Fruit fly (Drosophila melanogaster) whole organism, embryonic: ENCODE measurements around the gene CG32369.
A peak's percentile ranks its signal among the peaks of the same experiment; 100 is the strongest.

ENCODE experiments used
- Abd-B ChIP-seq: fragments of 200-800 bp; sonication (Bioruptor generic); optimal IDR thresholded peaks from 2 replicates; lab custom pipeline; 2018; ENCODE audit warnings: missing biosample characterization, mild to moderate bottlenecking, missing genetic modification characterization, moderate library complexity
- Adf1 ChIP-seq: fragments of 200-800 bp; sonication (Bioruptor generic); IDR thresholded peaks from 2 replicates; pipeline ENCODE4 v1.3.6; 2022; ENCODE audit warnings: missing biosample characterization, missing genetic modification characterization
- CG10431 ChIP-seq: fragments of 200-800 bp; sonication (Bioruptor generic); optimal IDR thresholded peaks from 3 replicates; lab custom pipeline; 2018; ENCODE audit warnings: missing biosample characterization, mild to moderate bottlenecking, missing genetic modification characterization
- CG12104 ChIP-seq: fragments of 200-800 bp; sonication (Bioruptor generic); optimal IDR thresholded peaks from 3 replicates; lab custom pipeline; 2016; ENCODE audit warnings: missing biosample characterization, missing genetic modification characterization
- CG12236 ChIP-seq: fragments of 200-800 bp; sonication (Bioruptor generic); optimal IDR thresholded peaks from 2 replicates; lab custom pipeline; 2016; ENCODE audit warnings: missing biosample characterization, missing genetic modification characterization
- CG12391 ChIP-seq: fragments of 200-800 bp; sonication (Bioruptor generic); optimal IDR thresholded peaks from 3 replicates; lab custom pipeline; 2018; ENCODE audit warnings: missing biosample characterization, mild to moderate bottlenecking, missing genetic modification characterization, moderate library complexity
- CG42726 ChIP-seq: fragments of 200-800 bp; sonication (Bioruptor generic); IDR thresholded peaks from 2 replicates; pipeline ENCODE4 v1.3.6; 2022; ENCODE audit warnings: missing biosample characterization, missing genetic modification characterization; ENCODE audit not compliant: partially characterized antibody
- CG43689 ChIP-seq: fragments of 200-800 bp; sonication (Bioruptor generic); IDR thresholded peaks from 2 replicates; pipeline ENCODE4 v1.3.6; 2022; ENCODE audit warnings: missing biosample characterization, missing genetic modification characterization
- CG4617 ChIP-seq: fragments of 200-800 bp; sonication (Bioruptor generic); optimal IDR thresholded peaks from 3 replicates; lab custom pipeline; 2016; ENCODE audit warnings: missing biosample characterization, missing genetic modification characterization, borderline replicate concordance
- CG6791 ChIP-seq: fragments of 200-800 bp; sonication (Bioruptor generic); IDR thresholded peaks from 3 replicates; pipeline ENCODE4 v1.3.6; 2022; ENCODE audit warnings: missing biosample characterization, missing genetic modification characterization; ENCODE audit not compliant: partially characterized antibody
- CG7372 ChIP-seq: fragments of 200-800 bp; sonication (Bioruptor generic); IDR thresholded peaks from 2 replicates; pipeline ENCODE4 v1.3.6; 2022; ENCODE audit warnings: missing biosample characterization, missing genetic modification characterization
- Dbx ChIP-seq: fragments of 200-800 bp; sonication (Bioruptor generic); IDR thresholded peaks from 3 replicates; pipeline ENCODE4 v1.3.6; 2022; ENCODE audit warnings: missing biosample characterization, missing genetic modification characterization
- E2f1 ChIP-seq: fragments of 200-800 bp; sonication (Bioruptor generic); IDR thresholded peaks from 2 replicates; pipeline ENCODE4 v1.3.6; 2022; ENCODE audit warnings: missing biosample characterization, missing genetic modification characterization
- Fer3 ChIP-seq: fragments of 200-800 bp; sonication (Bioruptor generic); optimal IDR thresholded peaks from 2 replicates; lab custom pipeline; 2018; ENCODE audit warnings: missing biosample characterization, mild to moderate bottlenecking, missing genetic modification characterization, moderate library complexity
- Hr78 ChIP-seq, 2 experiments: fragments of 200-800 bp in 1 of 2; fragments of >200 bp in 1 of 2; sonication (Bioruptor generic) in 1 of 2; optimal IDR thresholded peaks; 2 replicates each; lab custom pipeline; 2017 to 2019; ENCODE audit warnings: missing biosample characterization in 2 of 2, missing genetic modification characterization in 2 of 2, mild to moderate bottlenecking in 1 of 2, moderate library complexity in 1 of 2
- Pdp1 ChIP-seq, 2 experiments: fragments of 200-800 bp; sonication (Bioruptor generic); optimal IDR thresholded peaks; 3 replicates each; lab custom pipeline; 2016; ENCODE audit warnings: missing biosample characterization in 2 of 2, missing genetic modification characterization in 2 of 2, mild to moderate bottlenecking in 1 of 2, moderate library complexity in 1 of 2
- Trl ChIP-seq, 3 experiments: fragments of >200 bp in 2 of 3; fragments of 200-800 bp in 1 of 3; sonication (Bioruptor generic) in 1 of 3; optimal IDR thresholded peaks; 2 replicates in 1 of 3; 3 replicates in 2 of 3; lab custom pipeline; 2016 to 2017; ENCODE audit warnings: missing biosample characterization in 1 of 3, missing genetic modification characterization in 1 of 3
- ara ChIP-seq: fragments of 200-800 bp; sonication (Bioruptor generic); IDR thresholded peaks from 2 replicates; pipeline ENCODE4 v1.3.6; 2022; ENCODE audit warnings: missing biosample characterization, missing genetic modification characterization
- cato ChIP-seq: fragments of 200-800 bp; sonication (Bioruptor generic); optimal IDR thresholded peaks from 2 replicates; lab custom pipeline; 2016; ENCODE audit warnings: missing biosample characterization, missing genetic modification characterization, borderline replicate concordance
- cg ChIP-seq: fragments of 200-800 bp; sonication (Bioruptor generic); optimal IDR thresholded peaks from 3 replicates; lab custom pipeline; 2019; ENCODE audit warnings: missing biosample characterization, mild to moderate bottlenecking, missing genetic modification characterization, moderate library complexity
- chif ChIP-seq, 2 experiments: fragments of 200-800 bp; sonication (Bioruptor generic); optimal IDR thresholded peaks; 3 replicates each; lab custom pipeline; 2016; ENCODE audit warnings: missing biosample characterization in 2 of 2, missing genetic modification characterization in 2 of 2
- chinmo ChIP-seq: fragments of 200-800 bp; sonication (Bioruptor generic); IDR thresholded peaks from 4 replicates; pipeline ENCODE4 v1.3.6; 2022; ENCODE audit warnings: missing biosample characterization, missing genetic modification characterization; ENCODE audit not compliant: partially characterized antibody
- dysf ChIP-seq: fragments of 200-800 bp; sonication (Bioruptor generic); IDR thresholded peaks from 3 replicates; pipeline ENCODE4 v1.3.6; 2022; ENCODE audit warnings: missing biosample characterization, missing genetic modification characterization
- fd96Cb ChIP-seq: fragments of 200-800 bp; sonication (Bioruptor generic); optimal IDR thresholded peaks from 2 replicates; lab custom pipeline; 2018; ENCODE audit warnings: missing biosample characterization, mild to moderate bottlenecking, missing genetic modification characterization, moderate library complexity
- lov ChIP-seq, 2 experiments: fragments of 200-800 bp in 1 of 2; fragments of >200 bp in 1 of 2; sonication (Bioruptor generic) in 1 of 2; IDR thresholded peaks in 1 of 2; optimal IDR thresholded peaks in 1 of 2; 2 replicates in 1 of 2; 3 replicates in 1 of 2; pipeline versions ENCODE4 v1.3.6 to Lab custom; 2017 to 2022; ENCODE audit warnings: missing biosample characterization in 1 of 2, missing genetic modification characterization in 1 of 2
- pros ChIP-seq: fragments of 200-800 bp; sonication (Bioruptor generic); optimal IDR thresholded peaks from 3 replicates; lab custom pipeline; 2019; ENCODE audit warnings: missing biosample characterization, mild to moderate bottlenecking, missing genetic modification characterization, moderate library complexity
- so ChIP-seq: fragments of 200-800 bp; sonication (Bioruptor generic); IDR thresholded peaks from 3 replicates; pipeline ENCODE4 v1.3.6; 2022; ENCODE audit warnings: missing biosample characterization, missing genetic modification characterization
- sob ChIP-seq: fragments of 200-800 bp; sonication (Bioruptor generic); IDR thresholded peaks from 2 replicates; pipeline ENCODE4 v1.3.6; 2022; ENCODE audit warnings: missing biosample characterization, missing genetic modification characterization
- z ChIP-seq: fragments of 200-800 bp; sonication (Bioruptor generic); IDR thresholded peaks from 3 replicates; pipeline ENCODE4 v1.3.6; 2022; ENCODE audit warnings: missing biosample characterization, missing genetic modification characterization

Gene CG32369

dm6 chr3L:7775365-7775905 is 34.2 kb downstream of the CG32369 start, which contains the start of gene Clk:
Gene Clk (minus strand): TSS chr3L:7775603.
- TF ChIP-seq z (GFP tag; lab: Robert Waterston, UW) (peak; percentile 91), CG42726 (no peak), CG12236 (GFP tag; lab: Kevin White, UChicago) (no peak), Dbx (GFP tag; lab: Robert Waterston, UW) (no peak), so (GFP tag; lab: Robert Waterston, UW) (no peak), CG12104 (GFP tag; lab: Kevin White, UChicago) (no peak), cato (GFP tag; lab: Kevin White, UChicago) (no peak), chinmo (GFP tag; lab: Robert Waterston, UW) (0 out of 4 replicates have a peak, but pooled peaks have one; percentile 60), CG4617 (GFP tag; lab: Kevin White, UChicago) (no peak), chif (GFP tag; optimal IDR thresholded peaks at IDR 0.05; lab: Kevin White, UChicago) (no peak), fd96Cb (tag; lab: Kevin White, UChicago) (no peak), CG10431 (GFP tag; lab: Kevin White, UChicago) (no peak), Trl (optimal IDR thresholded peaks at IDR 0.05; lab: Kevin White, UChicago) (peak in 1 of 2 experiments; percentile 9), Trl (GFP tag; optimal IDR thresholded peaks at IDR 0.05; lab: Kevin White, UChicago) (no peak), pros (GFP tag; lab: Kevin White, UChicago) (no peak), Abd-B (GFP tag; lab: Kevin White, UChicago) (no peak), Pdp1 (GFP tag; optimal IDR thresholded peaks at IDR 0.05; lab: Kevin White, UChicago) (peak in 1 of 2 experiments; percentile 3), Adf1 (no peak), sob (GFP tag; lab: Robert Waterston, UW) (no peak), Hr78 (GFP tag; optimal IDR thresholded peaks at IDR 0.05; lab: Kevin White, UChicago) (peak in 1 of 2 experiments; percentile 28), CG7372 (GFP tag; lab: Robert Waterston, UW) (peak; percentile 33; the same call in 1 of the 2 replicates), CG43689 (no peak), E2f1 (no peak)

DNA sequence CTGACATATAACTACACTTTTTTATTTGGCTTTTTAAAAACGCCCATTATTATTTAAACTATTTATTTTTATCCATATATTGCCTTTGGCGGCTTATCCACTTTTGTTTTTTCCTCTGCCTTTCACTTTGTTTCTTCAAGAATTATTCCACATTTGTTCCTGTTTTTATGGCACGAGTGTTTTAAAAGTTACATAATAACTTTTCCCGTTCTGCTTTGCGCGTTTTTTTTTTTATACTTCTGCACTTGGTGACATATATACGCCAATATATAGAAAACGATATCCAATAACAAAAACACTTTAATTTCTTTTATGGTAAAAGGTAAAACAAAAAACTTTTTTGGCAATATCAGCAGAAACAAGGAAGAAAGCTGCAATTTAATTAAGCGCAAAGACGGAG is 34.9 kb downstream of the CG32369 start:
- TF ChIP-seq ara, result no peak
- peak in 1 of 2 experiments; percentile 62 for TF ChIP-seq Pdp1 (GFP tag; optimal IDR thresholded peaks at IDR 0.05; lab: Kevin White, UChicago)
- TF ChIP-seq, all 482 proteins: peak for 1

- TF ChIP-seq CG6791 (GFP tag; lab: Robert Waterston, UW) (no peak), cg (GFP tag; lab: Kevin White, UChicago) (peak; percentile 13)
Observed at dm6 chr3L:7773529-7773928, 36.1 kb downstream of the CG32369 start.

DNA sequence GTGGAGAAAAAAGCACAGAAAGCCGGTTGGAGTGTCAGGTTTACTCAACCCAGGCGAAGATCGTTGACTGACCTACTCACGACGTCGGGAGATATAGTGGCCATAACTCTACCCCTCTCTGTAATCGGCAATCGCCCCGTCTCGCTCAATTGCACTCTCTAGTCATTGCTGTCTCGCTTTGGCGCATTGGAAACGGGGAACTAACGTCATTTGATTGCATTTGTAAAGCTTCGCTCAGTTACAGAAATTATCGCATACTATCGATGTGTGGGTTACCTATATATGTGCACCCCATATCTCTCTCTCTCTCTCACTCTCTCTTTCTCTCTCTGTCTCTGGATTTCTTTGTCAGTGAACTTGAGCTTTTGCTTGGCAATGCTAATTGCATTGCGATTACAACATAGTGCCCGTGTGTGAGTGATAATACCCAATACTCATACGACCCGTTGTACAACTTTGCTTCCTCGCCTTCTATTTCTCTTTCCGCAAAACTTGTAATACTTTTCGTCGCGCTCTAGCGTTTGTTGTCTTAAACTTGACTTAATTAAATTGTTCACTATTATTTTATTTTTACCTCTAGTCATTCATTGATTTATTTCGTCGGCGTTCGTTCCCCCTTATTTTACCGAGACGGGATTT is 37.3 kb downstream of the CG32369 start:
- no peak for TF ChIP-seq Fer3
- TF ChIP-seq lov (optimal IDR thresholded peaks at IDR 0.05; lab: Kevin White, UChicago), result no peak
- TF ChIP-seq lov (GFP tag; IDR thresholded peaks at IDR 0.05; lab: Robert Waterston, UW), result no peak
- no peak for TF ChIP-seq dysf
- TF ChIP-seq Trl (optimal IDR thresholded peaks at IDR 0.05; lab: Kevin White, UChicago), result peak; percentile 22
- no peak for TF ChIP-seq Trl (GFP tag; optimal IDR thresholded peaks at IDR 0.05; lab: Kevin White, UChicago)
- peak; percentile 17 for TF ChIP-seq cg (GFP tag; lab: Kevin White, UChicago)
- no peak for TF ChIP-seq CG12391 (tag; lab: Kevin White, UChicago)
- 0 out of 4 replicates have a peak, but pooled peaks have one; percentile 21 for TF ChIP-seq chinmo (GFP tag; lab: Robert Waterston, UW)
- TF ChIP-seq, all 482 proteins: peak for 3
